Worm (Caenorhabditis elegans): ENCODE measurements around the gene Y38A10A.11.

DNA sequence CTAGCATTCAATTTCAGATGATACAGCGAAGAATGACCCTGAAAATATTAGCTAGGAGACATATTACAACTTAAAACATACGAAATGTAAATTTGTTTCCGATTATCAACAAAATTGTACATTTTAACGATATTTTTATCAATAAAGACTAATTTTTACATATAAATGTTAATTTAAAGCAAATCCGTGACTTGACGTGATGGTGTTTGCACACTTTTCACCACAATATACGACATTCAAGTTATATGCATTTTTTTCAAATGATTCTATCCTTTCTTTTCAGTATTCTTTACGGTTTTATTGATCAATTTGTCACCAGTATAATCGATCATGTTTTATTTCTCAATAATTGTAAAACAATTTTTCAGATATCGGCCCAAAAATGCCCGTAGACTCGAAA is 7.5 kb downstream of the Y38A10A.11 start, which contains the start of gene Y38A10A.7:
- TF ChIP-seq pros-1 (tag; optimal IDR thresholded peaks at IDR 0.05), result no peak
- no peak for TF ChIP-seq pqm-1 (tag; optimal IDR thresholded peaks at IDR 0.05)
- TF ChIP-seq ceh-9 (tag; optimal IDR thresholded peaks at IDR 0.05), result no peak
- no peak for TF ChIP-seq F13H6.1 (tag; optimal IDR thresholded peaks at IDR 0.05)
- no peak for TF ChIP-seq gmeb-2 (tag; optimal IDR thresholded peaks at IDR 0.05)
- no peak for TF ChIP-seq tbx-2 (tag; optimal IDR thresholded peaks at IDR 0.05)
- TF ChIP-seq ceh-19 (GFP tag; optimal IDR thresholded peaks at IDR 0.05), result no peak
- no peak for TF ChIP-seq rnt-1 (tag; optimal IDR thresholded peaks at IDR 0.05)
- TF ChIP-seq dmd-4 (tag; optimal IDR thresholded peaks at IDR 0.05; ENCODE audit: borderline replicate concordance), result no peak
- TF ChIP-seq elt-4 (tag; optimal IDR thresholded peaks at IDR 0.05), result no peak
- TF ChIP-seq fkh-10 (GFP tag; optimal IDR thresholded peaks at IDR 0.05), result no peak
- no peak for TF ChIP-seq pha-4 (tag; optimal IDR thresholded peaks at IDR 0.05)

Data from whole organism, late embryonic.